Fruit fly (Drosophila melanogaster) whole organism, adult: ENCODE data around the gene PlexA.

ENCODE experiments used
- CG12768 ChIP-seq: fragments of 200-800 bp; sonication (Bioruptor generic); optimal IDR thresholded peaks from 2 replicates; lab custom pipeline; 2017; ENCODE audit warnings: missing biosample characterization, missing genetic modification characterization, mild to moderate bottlenecking, moderate library complexity, missing genetic modification reagents
- CG1620 ChIP-seq: fragments of 200-800 bp; sonication (Bioruptor generic); optimal IDR thresholded peaks from 2 replicates; lab custom pipeline; 2016; ENCODE audit warnings: missing biosample characterization, missing genetic modification characterization
- CG7101 ChIP-seq: fragments of 200-800 bp; sonication (Bioruptor generic); optimal IDR thresholded peaks from 2 replicates; lab custom pipeline; 2018; ENCODE audit warnings: missing biosample characterization, mild to moderate bottlenecking, missing genetic modification characterization, moderate library complexity
- Crg-1 ChIP-seq: fragments of 200-800 bp; sonication (Bioruptor generic); optimal IDR thresholded peaks from 2 replicates; lab custom pipeline; 2016; ENCODE audit warnings: missing biosample characterization, missing genetic modification characterization
- bab1 ChIP-seq: fragments of 200-800 bp; sonication (Bioruptor generic); optimal IDR thresholded peaks from 3 replicates; lab custom pipeline; 2019; ENCODE audit warnings: missing biosample characterization, mild to moderate bottlenecking, missing genetic modification characterization, moderate library complexity
- cic ChIP-seq: fragments of 200-800 bp; sonication (Bioruptor generic); optimal IDR thresholded peaks from 2 replicates; lab custom pipeline; 2017; ENCODE audit warnings: missing biosample characterization, mild to moderate bottlenecking, missing genetic modification characterization, moderate library complexity
- kay ChIP-seq: fragments of 200-800 bp; sonication (Bioruptor generic); peaks from one replicate; lab custom pipeline; 2016; ENCODE audit warnings: missing biosample characterization, missing genetic modification characterization, borderline replicate concordance
- ovo ChIP-seq: fragments of 200-800 bp; sonication (Bioruptor generic); optimal IDR thresholded peaks from 2 replicates; lab custom pipeline; 2016; ENCODE audit warnings: missing biosample characterization, missing genetic modification characterization

- no peak for TF ChIP-seq CG12768
- no peak for TF ChIP-seq bab1 (GFP tag; lab: Kevin White, UChicago)
- no peak for TF ChIP-seq CG7101 (tag; lab: Kevin White, UChicago)
- TF ChIP-seq ovo (GFP tag; lab: Kevin White, UChicago), result no peak
- no peak for TF ChIP-seq CG1620 (GFP tag; lab: Kevin White, UChicago)
- TF ChIP-seq cic (GFP tag; lab: Kevin White, UChicago), result no peak
- no peak for TF ChIP-seq kay (GFP tag; lab: Kevin White, UChicago)
- TF ChIP-seq Crg-1, result no peak
Observed at dm6 chr4:995958-996357, 30.9 kb downstream of the PlexA start.
